1 fruit fly cellular context compared by ENCODE assay signal in the genomic region with DNA sequence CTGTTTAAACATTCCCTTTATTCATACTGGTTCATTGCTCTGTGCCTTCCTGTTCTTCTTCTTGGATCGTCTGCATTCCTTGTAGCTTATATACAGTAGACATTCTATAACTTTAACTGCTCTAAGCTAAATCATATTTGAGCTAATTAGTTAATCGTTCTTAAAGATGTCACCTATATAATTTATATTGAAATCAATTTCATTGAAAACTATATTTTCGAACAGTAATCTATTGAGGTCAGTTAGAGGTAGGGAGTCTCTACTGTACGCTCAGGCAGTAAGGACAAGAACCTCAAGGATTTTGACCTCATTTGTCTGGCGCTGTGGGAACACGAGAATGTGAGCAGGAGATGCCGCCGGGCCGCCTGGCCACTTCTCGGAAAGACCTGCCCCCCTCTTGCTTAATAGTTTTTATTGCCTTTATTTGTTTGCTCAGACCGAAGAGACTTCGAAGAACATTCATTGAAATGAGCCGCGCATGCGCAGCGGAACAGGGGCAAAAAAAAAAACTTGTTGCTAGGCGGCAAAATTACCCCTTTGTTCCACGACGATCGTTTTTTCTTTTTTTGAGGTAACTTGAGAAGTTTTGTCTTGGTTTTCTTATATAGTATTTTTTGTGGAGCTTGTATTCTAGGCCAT.
TF ChIP-seq lines count a peak whose summit lies in the region.

No protein-coding gene starts in this region.

TF ChIP-seq in whole organism, embryonic, 481 proteins besides CTCF, POLR2A, EP300 and RAD21 (continued from another document):
- no peak for TF ChIP-seq sob (GFP tag; IDR thresholded peaks at IDR 0.05; lab: Robert Waterston, UW)
- no peak for TF ChIP-seq CG14965 (GFP tag; optimal IDR thresholded peaks at IDR 0.05; lab: Kevin White, UChicago; ENCODE audit: borderline replicate concordance)
- TF ChIP-seq dimm (GFP tag; IDR thresholded peaks at IDR 0.05; lab: Robert Waterston, UW): no peak
- no peak for TF ChIP-seq esg (GFP tag; conservative IDR thresholded peaks at IDR 0.05; lab: Robert Waterston, UW)
- no peak for TF ChIP-seq Dp (GFP tag; optimal IDR thresholded peaks at IDR 0.05; lab: Kevin White, UChicago)
- no peak for TF ChIP-seq CG10431 (GFP tag; optimal IDR thresholded peaks at IDR 0.05; lab: Kevin White, UChicago)
- TF ChIP-seq phol (tag; optimal IDR thresholded peaks at IDR 0.05; lab: Kevin White, UChicago): peak; percentile 66
- TF ChIP-seq sima (GFP tag; optimal IDR thresholded peaks at IDR 0.05; lab: Kevin White, UChicago): no peak
- TF ChIP-seq Chrac-16 (GFP tag; optimal IDR thresholded peaks at IDR 0.05; lab: Kevin White, UChicago): peak; percentile 33
- TF ChIP-seq Atf3 (GFP tag; optimal IDR thresholded peaks at IDR 0.05; lab: Kevin White, UChicago): no peak
- no peak for TF ChIP-seq btn (GFP tag; optimal IDR thresholded peaks at IDR 0.05; lab: Kevin White, UChicago)
- TF ChIP-seq CG12391 (tag; optimal IDR thresholded peaks at IDR 0.05; lab: Kevin White, UChicago): peak; percentile 40
- TF ChIP-seq nmo (GFP tag; optimal IDR thresholded peaks at IDR 0.05; lab: Kevin White, UChicago): peak; percentile 46
- TF ChIP-seq ems (GFP tag; optimal IDR thresholded peaks at IDR 0.05; lab: Kevin White, UChicago): no peak
- TF ChIP-seq toy (GFP tag; IDR thresholded peaks at IDR 0.05; lab: Robert Waterston, UW): no peak
- TF ChIP-seq CG3407 (GFP tag; optimal IDR thresholded peaks at IDR 0.05; lab: Kevin White, UChicago): no peak
- no peak for TF ChIP-seq her (GFP tag; optimal IDR thresholded peaks at IDR 0.05; lab: Kevin White, UChicago)
- TF ChIP-seq pfk (GFP tag; optimal IDR thresholded peaks at IDR 0.05; lab: Kevin White, UChicago): no peak
- no peak for TF ChIP-seq CG5953 (GFP tag; IDR thresholded peaks at IDR 0.05; lab: Robert Waterston, UW)
- TF ChIP-seq cad (GFP tag; optimal IDR thresholded peaks at IDR 0.05; lab: Kevin White, UChicago): peak; percentile 8
- TF ChIP-seq CG12769 (tag; optimal IDR thresholded peaks at IDR 0.05; lab: Kevin White, UChicago): no peak
- TF ChIP-seq Nf-YB (GFP tag; optimal IDR thresholded peaks at IDR 0.05; lab: Kevin White, UChicago): no peak
- no peak for TF ChIP-seq Usf (GFP tag; optimal IDR thresholded peaks at IDR 0.05; lab: Kevin White, UChicago)
- TF ChIP-seq Mad (GFP tag; optimal IDR thresholded peaks at IDR 0.05; lab: Kevin White, UChicago): no peak
- no peak for TF ChIP-seq CG4617 (GFP tag; optimal IDR thresholded peaks at IDR 0.05; lab: Kevin White, UChicago; ENCODE audit: borderline replicate concordance)
- no peak for TF ChIP-seq CG13123 (GFP tag; optimal IDR thresholded peaks at IDR 0.05; lab: Kevin White, UChicago)
- no peak for TF ChIP-seq cwo (GFP tag; optimal IDR thresholded peaks at IDR 0.05; lab: Kevin White, UChicago)
- TF ChIP-seq Aef1 (GFP tag; IDR thresholded peaks at IDR 0.05; lab: Robert Waterston, UW): no peak
- TF ChIP-seq twi (tag; optimal IDR thresholded peaks at IDR 0.05; lab: Kevin White, UChicago): no peak
- no peak for TF ChIP-seq tx (GFP tag; optimal IDR thresholded peaks at IDR 0.05; lab: Kevin White, UChicago)
- TF ChIP-seq ATbp (GFP tag; optimal IDR thresholded peaks at IDR 0.05; lab: Kevin White, UChicago): no peak
- TF ChIP-seq CG10321 (GFP tag; IDR thresholded peaks at IDR 0.05; lab: Robert Waterston, UW): no peak
- no peak for TF ChIP-seq danr (GFP tag; IDR thresholded peaks at IDR 0.05; lab: Robert Waterston, UW)
- peak; percentile 0 for TF ChIP-seq gsb-n (tag; optimal IDR thresholded peaks at IDR 0.05; lab: Kevin White, UChicago)
- no peak for TF ChIP-seq z (GFP tag; IDR thresholded peaks at IDR 0.05; lab: Robert Waterston, UW)
- TF ChIP-seq CHES-1-like (GFP tag; optimal IDR thresholded peaks at IDR 0.05; lab: Kevin White, UChicago): no peak
- no peak for TF ChIP-seq CG11085 (GFP tag; IDR thresholded peaks at IDR 0.05; lab: Robert Waterston, UW)
- no peak for TF ChIP-seq caup (GFP tag; optimal IDR thresholded peaks at IDR 0.05; lab: Kevin White, UChicago; ENCODE audit: severe bottlenecking)
